Worm (Caenorhabditis elegans): ENCODE measurements around the gene W07G4.1.
A peak's percentile ranks its signal among the peaks of the same experiment; 100 is the strongest.

The W07G4.1 gene

ce11 chrV:13047574-13048030, 14.3 kb downstream of the W07G4.1 start, which contains the start of gene W07G4.5:
Gene W07G4.5 (plus strand): TSS chrV:13047980.
- TF ChIP-seq mef-2 (tag; optimal IDR thresholded peaks at IDR 0.05), result no peak
- TF ChIP-seq elt-2 (tag; optimal IDR thresholded peaks at IDR 0.05), result peak; percentile 67
- peak; percentile 36 for TF ChIP-seq lin-14 (GFP tag; optimal IDR thresholded peaks at IDR 0.05)

ce11 chrV:13049149-13049610, 15.9 kb downstream of the W07G4.1 start, which contains the start of gene W07G4.8:
Gene W07G4.8 (minus strand): TSS chrV:13049560.
- TF ChIP-seq efl-1 (optimal IDR thresholded peaks at IDR 0.05) (no peak), efl-1 (GFP tag; optimal IDR thresholded peaks at IDR 0.05 in 1 of 2) (peak in 1 of 2 experiments; percentile 29), nhr-28 (tag; optimal IDR thresholded peaks at IDR 0.05) (no peak), ceh-63 (GFP tag; optimal IDR thresholded peaks at IDR 0.05) (no peak), mep-1 (tag; optimal IDR thresholded peaks at IDR 0.05) (no peak), lin-35 (GFP tag; optimal IDR thresholded peaks at IDR 0.05) (peak in 1 of 2 experiments; percentile 25), dpl-1 (GFP tag; optimal IDR thresholded peaks at IDR 0.05) (no peak), aly-2 (tag; optimal IDR thresholded peaks at IDR 0.05) (peak; percentile 52), sox-4 (tag; optimal IDR thresholded peaks at IDR 0.05) (no peak), C34B4.2 (tag; optimal IDR thresholded peaks at IDR 0.05) (no peak), nhr-237 (tag; optimal IDR thresholded peaks at IDR 0.05) (no peak), egl-27 (tag; optimal IDR thresholded peaks at IDR 0.05) (no peak), elt-2 (tag; optimal IDR thresholded peaks at IDR 0.05) (peak; percentile 10), pax-3 (tag; optimal IDR thresholded peaks at IDR 0.05) (peak; percentile 27), nhr-84 (tag; optimal IDR thresholded peaks at IDR 0.05) (no peak), unc-30 (tag; optimal IDR thresholded peaks at IDR 0.05) (no peak), nhr-11 (tag; optimal IDR thresholded peaks at IDR 0.05) (no peak)

DNA sequence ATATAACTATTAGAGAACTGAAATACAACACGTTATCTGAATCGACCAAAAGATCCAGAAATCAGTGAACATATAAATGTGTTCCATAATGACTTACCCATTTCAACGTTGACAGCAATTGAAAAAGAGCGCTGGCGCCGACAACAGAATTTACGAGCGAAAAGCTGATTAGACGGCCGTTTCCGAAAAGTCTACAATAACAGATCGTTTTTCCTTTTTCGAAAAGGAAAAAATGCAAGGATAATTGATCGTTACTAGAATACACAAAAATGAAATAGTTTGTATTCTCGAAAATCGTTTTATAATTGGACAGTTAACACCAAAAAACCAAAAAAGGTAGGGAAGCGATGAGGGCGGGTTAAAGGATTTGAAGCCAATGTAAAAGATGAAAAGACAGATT, 20.3 kb downstream of the W07G4.1 start, which contains the start of gene srr-1:
Gene srr-1, minus strand, starts transcription at position 101 of the 400 bp plus-strand sequence.
- TF ChIP-seq C34B4.2 (tag; optimal IDR thresholded peaks at IDR 0.05) (no peak), dpl-1 (GFP tag; optimal IDR thresholded peaks at IDR 0.05) (no peak), ces-1 (GFP tag; optimal IDR thresholded peaks at IDR 0.05) (no peak), ztf-11 (tag; optimal IDR thresholded peaks at IDR 0.05) (no peak), sox-4 (tag; optimal IDR thresholded peaks at IDR 0.05) (no peak), unc-86 (tag; optimal IDR thresholded peaks at IDR 0.05) (no peak), ztf-4 (tag; optimal IDR thresholded peaks at IDR 0.05) (no peak), blmp-1 (tag; optimal IDR thresholded peaks at IDR 0.05) (no peak), tbx-2 (tag; optimal IDR thresholded peaks at IDR 0.05) (no peak), rnt-1 (tag; optimal IDR thresholded peaks at IDR 0.05) (no peak), dsc-1 (tag; optimal IDR thresholded peaks at IDR 0.05) (no peak), nhr-77 (tag; optimal IDR thresholded peaks at IDR 0.05) (no peak), fkh-10 (GFP tag; optimal IDR thresholded peaks at IDR 0.05) (no peak), nhr-90 (tag; optimal IDR thresholded peaks at IDR 0.05; ENCODE audit: poor library complexity) (no peak)

DNA sequence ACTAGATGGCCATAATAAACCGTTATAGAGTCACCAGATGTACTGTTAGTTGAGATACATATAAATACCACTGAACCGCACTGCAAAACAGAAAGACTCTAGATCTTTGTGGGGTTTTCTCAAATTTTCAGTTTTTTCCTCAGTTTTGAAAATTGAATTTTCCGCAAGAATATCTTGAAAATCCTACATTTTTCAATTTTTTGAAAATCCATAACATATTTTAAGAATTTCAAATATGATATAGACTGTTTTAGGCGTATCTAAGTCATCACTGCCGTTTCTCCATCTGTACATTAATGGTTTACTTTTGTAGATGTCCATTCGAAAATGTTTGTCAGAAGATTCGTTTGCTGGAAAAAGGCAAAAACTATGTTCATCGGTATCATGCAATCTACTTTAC, 28.5 kb downstream of the W07G4.1 start, which contains the start of gene F42E8.1:
Gene F42E8.1, plus strand, starts transcription at position 301 of the 400 bp plus-strand sequence.
- TF ChIP-seq vab-15 (tag; optimal IDR thresholded peaks at IDR 0.05), result no peak
- TF ChIP-seq skn-1 (tag; optimal IDR thresholded peaks at IDR 0.05), result no peak
- no peak for TF ChIP-seq mdl-1 (tag; optimal IDR thresholded peaks at IDR 0.05)
- TF ChIP-seq nhr-11 (tag; optimal IDR thresholded peaks at IDR 0.05), result no peak
- TF ChIP-seq nhr-77 (tag; optimal IDR thresholded peaks at IDR 0.05), result no peak
- TF ChIP-seq mep-1 (tag; optimal IDR thresholded peaks at IDR 0.05), result no peak
- no peak for TF ChIP-seq mef-2 (tag; optimal IDR thresholded peaks at IDR 0.05)
- no peak for TF ChIP-seq jun-1 (tag; optimal IDR thresholded peaks at IDR 0.05)
- TF ChIP-seq fkh-4 (tag; optimal IDR thresholded peaks at IDR 0.05; ENCODE audit: borderline replicate concordance), result no peak
- TF ChIP-seq nhr-237 (tag; optimal IDR thresholded peaks at IDR 0.05), result no peak
- TF ChIP-seq ceh-82 (tag; optimal IDR thresholded peaks at IDR 0.05), result no peak
- TF ChIP-seq hlh-17 (GFP tag; optimal IDR thresholded peaks at IDR 0.05; ENCODE audit: borderline replicate concordance), result no peak
- no peak for TF ChIP-seq lin-14 (GFP tag; optimal IDR thresholded peaks at IDR 0.05)
- no peak for TF ChIP-seq ztf-11 (tag; optimal IDR thresholded peaks at IDR 0.05)
- no peak for TF ChIP-seq ztf-4 (tag; optimal IDR thresholded peaks at IDR 0.05)
- TF ChIP-seq unc-98 (GFP tag; IDR thresholded peaks at IDR 0.05), result no peak
- TF ChIP-seq zag-1 (tag; optimal IDR thresholded peaks at IDR 0.05), result no peak
- no peak for TF ChIP-seq hpl-2 (GFP tag; optimal IDR thresholded peaks at IDR 0.05)
- no peak for TF ChIP-seq aha-1 (tag; optimal IDR thresholded peaks at IDR 0.05)
- no peak for TF ChIP-seq fkh-10 (GFP tag; optimal IDR thresholded peaks at IDR 0.05)

All from whole organism, L1 larva.